Fruit fly (Drosophila melanogaster): ENCODE data around the gene CG14968.

The CG14968 gene

DNA sequence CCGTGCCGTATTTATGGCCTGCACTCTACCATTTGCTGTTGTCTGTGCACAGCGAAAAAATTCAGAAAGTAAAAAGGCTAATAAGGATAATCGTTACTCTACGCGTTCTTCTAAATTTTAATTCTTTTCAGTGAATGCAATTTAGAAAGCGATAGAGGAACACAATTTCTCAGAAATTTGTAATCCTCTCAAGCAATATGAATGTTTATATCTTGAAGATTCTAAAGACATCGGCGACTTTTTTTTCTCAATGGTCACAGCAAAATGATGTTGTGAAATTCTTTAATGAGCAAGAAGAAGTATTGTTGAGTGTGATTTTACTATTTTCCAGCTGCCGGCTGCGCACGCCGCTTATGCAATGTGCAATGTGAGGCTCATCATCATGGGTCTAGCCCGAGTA, 50.0 kb downstream of the CG14968 start:
- TF ChIP-seq CG11456 (GFP tag; IDR thresholded peaks at IDR 0.05) (0 out of 3 replicates have a peak, but pooled peaks have one; percentile 13), Drgx (GFP tag; IDR thresholded peaks at IDR 0.05) (peak; percentile 42; the same call in 1 of the 2 replicates), hb (GFP tag; IDR thresholded peaks at IDR 0.05; ENCODE audit: partially characterized antibody) (no peak)

DNA sequence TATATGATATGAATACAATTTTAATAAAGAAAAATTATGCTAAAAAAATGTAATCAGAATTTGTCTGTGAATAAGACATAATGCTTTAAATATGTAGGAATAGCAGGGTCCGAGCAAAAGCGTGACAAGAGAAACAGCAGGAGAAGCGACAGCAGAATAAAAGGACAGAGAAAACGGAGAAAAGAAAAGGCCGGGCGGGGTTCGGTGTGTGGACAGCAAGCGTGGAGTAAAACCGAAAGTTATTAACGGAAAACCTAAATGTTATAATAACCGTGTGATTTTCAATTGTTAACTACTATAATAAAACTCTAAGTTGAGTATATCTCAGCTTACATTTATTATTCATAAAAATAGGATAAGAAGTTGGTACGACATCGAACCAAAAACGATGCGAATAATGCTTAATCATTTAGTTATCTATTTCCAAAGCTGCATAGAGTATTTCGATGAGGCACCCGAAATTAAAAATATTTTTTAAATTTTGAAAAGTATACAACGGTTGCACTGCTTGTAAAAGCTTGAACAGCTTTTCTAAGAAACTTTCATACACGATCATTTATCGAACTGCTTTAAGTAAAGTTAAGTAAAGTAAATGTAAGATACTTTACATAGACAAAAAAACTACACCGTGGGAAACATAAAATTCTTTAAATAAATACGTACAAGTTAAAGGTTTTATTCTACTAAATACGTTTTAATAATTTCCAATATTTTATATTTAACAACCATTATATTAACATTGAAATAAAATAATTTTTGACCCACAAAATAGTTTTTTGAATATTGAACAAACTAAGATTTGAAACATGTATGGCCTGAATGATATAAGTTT, 51.0 kb downstream of the CG14968 start:
- TF ChIP-seq Dp (GFP tag; optimal IDR thresholded peaks at IDR 0.05) (peak; percentile 27), CG2712 (tag; optimal IDR thresholded peaks at IDR 0.05) (peak; percentile 22), CG11504 (tag; optimal IDR thresholded peaks at IDR 0.05) (peak; percentile 22), Myb (GFP tag; optimal IDR thresholded peaks at IDR 0.05) (peak; percentile 94), CG18619 (GFP tag; optimal IDR thresholded peaks at IDR 0.05) (no peak), CG30403 (GFP tag; optimal IDR thresholded peaks at IDR 0.05) (peak; percentile 1), CG7839 (tag; optimal IDR thresholded peaks at IDR 0.05) (peak; percentile 17), sens (GFP tag) (peak; percentile 45), slbo (GFP tag; IDR thresholded peaks at IDR 0.05) (peak; percentile 56; the same call in 1 of the 2 replicates), Blimp-1 (GFP tag; optimal IDR thresholded peaks at IDR 0.05) (peak; percentile 19), CG31365 (tag; optimal IDR thresholded peaks at IDR 0.05) (peak; percentile 86), Hr39 (optimal IDR thresholded peaks at IDR 0.05) (no peak), Dbx (GFP tag; IDR thresholded peaks at IDR 0.05) (no peak), Sox102F (GFP tag; optimal IDR thresholded peaks at IDR 0.05) (peak; percentile 2), CG34422 (GFP tag; IDR thresholded peaks at IDR 0.05) (no peak), pan (optimal IDR thresholded peaks at IDR 0.05) (no peak), pan (GFP tag; optimal IDR thresholded peaks at IDR 0.05 in 1 of 2, IDR thresholded peaks at IDR 0.05 in 1 of 2) (peak in 1 of 2 experiments; percentile 21), gem (tag; optimal IDR thresholded peaks at IDR 0.05) (peak; percentile 44), Dek (tag; optimal IDR thresholded peaks at IDR 0.05) (peak; percentile 0), bsh (GFP tag; optimal IDR thresholded peaks at IDR 0.05) (peak in 1 of 2 experiments; percentile 2), CG11695 (GFP tag; IDR thresholded peaks at IDR 0.05) (0 out of 3 replicates have a peak, but pooled peaks have one; percentile 30), CG31224 (GFP tag; IDR thresholded peaks at IDR 0.05) (no peak), CTCF (GFP tag; optimal IDR thresholded peaks at IDR 0.05) (peak; percentile 66), nmo (GFP tag; optimal IDR thresholded peaks at IDR 0.05) (peak; percentile 3), CG11723 (GFP tag; optimal IDR thresholded peaks at IDR 0.05) (no peak), HmgZ (tag; optimal IDR thresholded peaks at IDR 0.05) (peak; percentile 50), knrl (GFP tag; IDR thresholded peaks at IDR 0.05; ENCODE audit: partially characterized antibody) (peak; percentile 30; the same call in 1 of the 3 replicates), Ets97D (GFP tag; optimal IDR thresholded peaks at IDR 0.05) (no peak), Dref (GFP tag; IDR thresholded peaks at IDR 0.05) (peak; percentile 49), NC2β (GFP tag; optimal IDR thresholded peaks at IDR 0.05) (no peak), CoRest (tag; optimal IDR thresholded peaks at IDR 0.05) (peak; percentile 7), Bgb (GFP tag; IDR thresholded peaks at IDR 0.05; ENCODE audit: partially characterized antibody) (0 out of 2 replicates have a peak, but pooled peaks have one; percentile 47), lbe (GFP tag; optimal IDR thresholded peaks at IDR 0.05) (peak; percentile 60), CG12391 (tag; optimal IDR thresholded peaks at IDR 0.05) (peak; percentile 27), Hr51 (GFP tag; optimal IDR thresholded peaks at IDR 0.05) (peak in 1 of 2 experiments; percentile 8), CG15514 (GFP tag; optimal IDR thresholded peaks at IDR 0.05) (peak; percentile 23), Hmr (GFP tag; optimal IDR thresholded peaks at IDR 0.05) (peak; percentile 15), dmrt99B (tag; optimal IDR thresholded peaks at IDR 0.05) (peak; percentile 0), crc (GFP tag; optimal IDR thresholded peaks at IDR 0.05) (no peak), corto (GFP tag; optimal IDR thresholded peaks at IDR 0.05) (peak; percentile 64), E2f2 (GFP tag; IDR thresholded peaks at IDR 0.05) (peak; percentile 41; the same call in 1 of the 2 replicates), Lpt (GFP tag; optimal IDR thresholded peaks at IDR 0.05) (no peak)

Measured in whole organism, embryonic.